Worm (Caenorhabditis elegans): ENCODE measurements around the gene jmjd-5.

Gene jmjd-5

DNA sequence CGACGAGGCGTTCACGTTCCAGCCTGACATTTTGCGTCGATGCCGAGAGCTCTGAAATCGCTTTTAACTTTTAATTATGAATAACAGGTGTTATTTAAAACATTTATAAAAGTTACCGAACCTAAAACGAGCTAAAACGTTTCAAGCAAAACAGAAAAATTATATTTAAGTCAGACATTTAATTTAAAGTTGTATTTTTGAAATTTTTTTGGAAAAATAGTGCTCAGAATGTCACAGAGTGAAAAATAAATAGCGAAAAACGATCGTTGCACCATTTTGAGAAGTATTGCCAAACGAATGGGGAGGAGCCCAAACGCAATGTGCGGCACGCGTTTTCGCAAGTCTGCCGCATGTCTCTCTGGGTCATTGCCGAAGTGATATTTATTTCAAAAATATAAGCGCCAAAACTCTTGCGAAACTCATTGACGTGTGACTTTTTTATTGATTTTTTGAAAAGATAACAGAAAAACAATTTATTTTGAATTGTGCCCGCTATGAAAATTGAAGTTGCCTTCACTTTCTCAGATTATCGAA is 14.2 kb upstream of the jmjd-5 start, which contains the start of gene erfa-3 (continued):
- TF ChIP-seq nhr-48 (tag; optimal IDR thresholded peaks at IDR 0.05) (peak; percentile 29), gei-8 (GFP tag; optimal IDR thresholded peaks at IDR 0.05) (no peak), daf-16 (GFP tag; optimal IDR thresholded peaks at IDR 0.05) (peak in 1 of 2 experiments; percentile 24), daf-16 (tag; optimal IDR thresholded peaks at IDR 0.05) (peak; percentile 64), aha-1 (tag) (peak; percentile 31), unc-62 (GFP tag; optimal IDR thresholded peaks at IDR 0.05 in 1 of 2) (peak in 1 of 2 experiments; percentile 34), unc-62 (tag; optimal IDR thresholded peaks at IDR 0.05) (no peak), nhr-102 (tag; optimal IDR thresholded peaks at IDR 0.05) (peak; percentile 54), Y48G9A.11 (GFP tag; IDR thresholded peaks at IDR 0.05) (no peak), saeg-2 (GFP tag; IDR thresholded peaks at IDR 0.05) (no peak), lim-7 (GFP tag; IDR thresholded peaks at IDR 0.05) (0 out of 2 replicates have a peak, but pooled peaks have one; percentile 50), nhr-111 (GFP tag; optimal IDR thresholded peaks at IDR 0.05) (no peak), sdz-12 (GFP tag; optimal IDR thresholded peaks at IDR 0.05) (no peak), spr-1 (tag; optimal IDR thresholded peaks at IDR 0.05) (peak; percentile 43), T26A8.4 (GFP tag; IDR thresholded peaks at IDR 0.05) (peak; percentile 61; the same call in 1 of the 2 replicates), duxl-1 (tag; optimal IDR thresholded peaks at IDR 0.05; ENCODE audit: poor library complexity) (peak; percentile 79), daf-12 (tag; optimal IDR thresholded peaks at IDR 0.05) (no peak), lin-29 (GFP tag; IDR thresholded peaks at IDR 0.05) (no peak), snpc-1.2 (GFP tag; IDR thresholded peaks at IDR 0.05) (no peak), hmg-1.1 (GFP tag; IDR thresholded peaks at IDR 0.05) (peak; percentile 70), ztf-7 (tag; optimal IDR thresholded peaks at IDR 0.05) (peak; percentile 58), aly-2 (tag; optimal IDR thresholded peaks at IDR 0.05) (no peak), set-16 (GFP tag; IDR thresholded peaks at IDR 0.05) (no peak), zip-2 (tag; optimal IDR thresholded peaks at IDR 0.05) (peak; percentile 26), nhr-6 (tag; optimal IDR thresholded peaks at IDR 0.05) (peak; percentile 31), pqm-1 (tag; optimal IDR thresholded peaks at IDR 0.05) (no peak), nhr-28 (tag; optimal IDR thresholded peaks at IDR 0.05) (peak; percentile 48), dve-1 (tag; optimal IDR thresholded peaks at IDR 0.05; ENCODE audit: insufficient read depth) (peak; percentile 77), unc-130 (GFP tag; optimal IDR thresholded peaks at IDR 0.05) (peak; percentile 75), ceh-44 (GFP tag; IDR thresholded peaks at IDR 0.05) (no peak; the same call in 1 of the 2 replicates), Y105C5A.15 (GFP tag; IDR thresholded peaks at IDR 0.05) (0 out of 2 replicates have a peak, but pooled peaks have one; percentile 51), T20F7.1 (GFP tag; optimal IDR thresholded peaks at IDR 0.05) (no peak), F49E8.2 (tag; optimal IDR thresholded peaks at IDR 0.05; ENCODE audit: borderline replicate concordance) (no peak), lin-13 (GFP tag; optimal IDR thresholded peaks at IDR 0.05) (peak; percentile 60), zfp-3 (GFP tag; conservative IDR thresholded peaks at IDR 0.05) (no peak), hif-1 (tag; optimal IDR thresholded peaks at IDR 0.05) (peak in 1 of 2 experiments; percentile 56), mes-2 (tag; optimal IDR thresholded peaks at IDR 0.05; ENCODE audit: poor library complexity, severe bottlenecking) (peak; percentile 95), mdl-1 (tag; optimal IDR thresholded peaks at IDR 0.05) (no peak), daf-8 (GFP tag; IDR thresholded peaks at IDR 0.05) (no peak), pha-4 (GFP tag; IDR thresholded peaks at IDR 0.05) (peak; percentile 36; the same call in 1 of the 2 replicates), pha-4 (tag; optimal IDR thresholded peaks at IDR 0.05) (no peak), dmd-8 (GFP tag; IDR thresholded peaks at IDR 0.05) (no peak), arid-1 (GFP tag; conservative IDR thresholded peaks at IDR 0.05) (0 out of 2 replicates have a peak, but pooled peaks have one; percentile 13), ztf-11 (tag; optimal IDR thresholded peaks at IDR 0.05) (no peak), ceh-20 (GFP tag; IDR thresholded peaks at IDR 0.05) (0 out of 2 replicates have a peak, but pooled peaks have one; percentile 13), snpc-4 (tag; optimal IDR thresholded peaks at IDR 0.05) (no peak), nhr-76 (tag; optimal IDR thresholded peaks at IDR 0.05) (no peak), zip-11 (GFP tag; IDR thresholded peaks at IDR 0.05) (no peak), mdt-29 (GFP tag; IDR thresholded peaks at IDR 0.05) (no peak), lsy-2 (tag; optimal IDR thresholded peaks at IDR 0.05) (peak in 1 of 2 experiments; percentile 73), unc-39 (tag; optimal IDR thresholded peaks at IDR 0.05) (no peak)
